Fruit fly (Drosophila melanogaster) whole organism: ENCODE results near the gene CG2120.

Experiments used
- CG8478 ChIP-seq: fragments of >200 bp; optimal IDR thresholded peaks from 2 replicates; lab custom pipeline; 2018; ENCODE audit warnings: inconsistent platforms
- Dll ChIP-seq: fragments of >200 bp; optimal IDR thresholded peaks from 2 replicates; lab custom pipeline; 2017
- EcR ChIP-seq, 2 experiments: fragments of >200 bp; optimal IDR thresholded peaks; 2 replicates each; lab custom pipeline; 2017; ENCODE audit warnings: missing biosample characterization in 2 of 2, missing genetic modification characterization in 2 of 2, missing genetic modification reagents in 2 of 2
- psq ChIP-seq: fragments of >200 bp; optimal IDR thresholded peaks from 2 replicates; lab custom pipeline; 2017
- usp ChIP-seq: fragments of >200 bp; optimal IDR thresholded peaks from 2 replicates; lab custom pipeline; 2017; ENCODE audit warnings: missing biosample characterization, missing genetic modification characterization, mixed read lengths

- TF ChIP-seq psq (no peak), usp (no peak), EcR (GFP tag; optimal IDR thresholded peaks at IDR 0.05; lab: Kevin White, UChicago) (no peak), Dll (lab: Kevin White, UChicago) (no peak), CG8478 (no peak)
These were observed 42.7 kb downstream of the CG2120 start, which contains the start of gene sdt for dm6 chrX:8178165-8178955.
